Worm (Caenorhabditis elegans) whole organism, midembryonic: ENCODE data around the gene srv-10.

Experiments
- med-1 ChIP-seq: sonication (generic microtip); optimal IDR thresholded peaks from 2 replicates; lab custom pipeline; 2017; ENCODE audit warnings: missing genetic modification characterization, mild to moderate bottlenecking, missing compliant biosample characterization, antibody characterized with exemption, missing genetic modification reagents; ENCODE audit not compliant: insufficient read depth
- ref-1 ChIP-seq: fragments of 200-800 bp; sonication (Bioruptor generic); conservative IDR thresholded peaks from 2 replicates; pipeline ENCODE4 v1.3.6; 2022; ENCODE audit warnings: missing genetic modification reagents, missing genetic modification characterization, missing compliant biosample characterization
- ztf-23 ChIP-seq: fragments of 200-800 bp; sonication (Bioruptor generic); IDR thresholded peaks from 2 replicates; pipeline ENCODE4 v1.3.6; 2022; ENCODE audit warnings: missing genetic modification reagents, missing genetic modification characterization, missing compliant biosample characterization

ce11 chrV:13402524-13402923 is 21.2 kb upstream of the srv-10 start:
- no peak for TF ChIP-seq med-1
- TF ChIP-seq ref-1 (GFP tag; lab: Robert Waterston, UW), result no peak
- TF ChIP-seq ztf-23 (GFP tag; lab: Robert Waterston, UW), result no peak
